ENCODE assay signal across 2 fruit fly cellular contexts in the genomic region with DNA sequence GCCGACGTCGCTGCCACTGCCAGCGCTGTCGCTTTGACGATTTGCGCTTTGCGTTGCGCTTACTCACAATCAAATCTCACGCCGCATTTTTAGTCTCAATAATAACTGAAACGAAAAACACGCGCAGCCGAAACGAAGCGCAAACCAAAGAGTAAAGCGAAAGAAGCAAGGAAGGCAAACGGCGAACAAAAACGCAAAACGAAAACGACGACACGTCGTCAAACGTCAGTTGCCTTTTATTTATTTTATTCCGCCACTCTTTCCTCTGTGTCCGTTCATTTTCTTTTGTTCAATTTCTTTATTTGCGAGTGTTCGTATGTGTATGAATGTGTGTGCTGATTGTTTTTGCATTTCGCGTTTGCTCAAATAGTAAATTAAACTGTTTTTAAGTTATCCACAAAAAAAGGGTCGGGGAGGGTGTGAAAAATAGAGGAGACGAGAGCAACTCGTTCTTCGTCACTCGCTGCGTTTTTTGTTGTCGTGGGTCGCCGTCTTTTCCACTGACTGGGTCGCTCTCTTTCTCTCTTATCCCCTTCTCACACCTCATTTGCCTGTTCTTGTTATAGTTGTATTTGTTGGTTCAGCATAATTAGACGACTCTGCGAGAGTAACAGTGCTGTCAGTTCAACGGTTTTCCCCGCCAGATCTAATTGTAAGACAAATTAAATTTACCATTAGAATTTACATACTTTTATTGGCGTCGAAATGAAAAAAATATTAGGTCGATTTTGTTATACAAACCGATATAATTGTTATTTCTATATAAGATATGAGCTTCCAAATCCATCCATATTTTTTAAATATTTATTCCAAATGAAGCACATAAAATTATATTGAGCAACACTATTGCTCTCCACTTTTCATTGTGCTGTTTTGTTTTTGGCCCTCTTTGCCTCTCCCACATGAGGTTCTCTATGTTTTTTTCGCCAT.
TF ChIP-seq lines count a peak whose summit lies in the region.

No protein-coding gene starts in this region.

TF ChIP-seq in whole organism, embryonic, 481 proteins besides CTCF, POLR2A, EP300 and RAD21 (continued from another document and continues in another):
- peak; percentile 55 for TF ChIP-seq Fer2 (tag; optimal IDR thresholded peaks at IDR 0.05; lab: Kevin White, UChicago)
- peak; percentile 54 for TF ChIP-seq CG2116 (GFP tag; optimal IDR thresholded peaks at IDR 0.05; lab: Kevin White, UChicago)
- no peak for TF ChIP-seq ac (GFP tag; optimal IDR thresholded peaks at IDR 0.05; lab: Kevin White, UChicago)
- no peak for TF ChIP-seq jigr1 (GFP tag; IDR thresholded peaks at IDR 0.05; lab: Robert Waterston, UW)
- TF ChIP-seq tll (GFP tag; optimal IDR thresholded peaks at IDR 0.05; lab: Kevin White, UChicago) = no peak
- TF ChIP-seq Neu2 (GFP tag; optimal IDR thresholded peaks at IDR 0.05; lab: Kevin White, UChicago; ENCODE audit: borderline replicate concordance) = no peak
- TF ChIP-seq CG17568 (GFP tag; optimal IDR thresholded peaks at IDR 0.05; lab: Kevin White, UChicago) = peak; percentile 22
- peak; percentile 72 for TF ChIP-seq CG34376 (GFP tag; optimal IDR thresholded peaks at IDR 0.05; lab: Kevin White, UChicago)
- TF ChIP-seq Hsf (GFP tag; optimal IDR thresholded peaks at IDR 0.05; lab: Kevin White, UChicago) = peak; percentile 69
- peak; percentile 74 for TF ChIP-seq nmo (GFP tag; optimal IDR thresholded peaks at IDR 0.05; lab: Kevin White, UChicago)
- TF ChIP-seq CG8359 (GFP tag; optimal IDR thresholded peaks at IDR 0.05; lab: Kevin White, UChicago; ENCODE audit: borderline replicate concordance) = no peak
- no peak for TF ChIP-seq pzg (GFP tag; optimal IDR thresholded peaks at IDR 0.05; lab: Kevin White, UChicago)
- TF ChIP-seq CG10543 (GFP tag; optimal IDR thresholded peaks at IDR 0.05; lab: Kevin White, UChicago) = peak; percentile 88
- peak; percentile 66 for TF ChIP-seq Sox102F (GFP tag; optimal IDR thresholded peaks at IDR 0.05; lab: Kevin White, UChicago)
- TF ChIP-seq Jarid2 (GFP tag; optimal IDR thresholded peaks at IDR 0.05; lab: Kevin White, UChicago) = peak; percentile 36
- peak; percentile 47 for TF ChIP-seq Six4 (GFP tag; optimal IDR thresholded peaks at IDR 0.05; lab: Kevin White, UChicago)
- TF ChIP-seq salm (tag; optimal IDR thresholded peaks at IDR 0.05; lab: Kevin White, UChicago) = peak; percentile 51
- TF ChIP-seq maf-S (GFP tag; optimal IDR thresholded peaks at IDR 0.05; lab: Kevin White, UChicago) = no peak
- TF ChIP-seq Dbx (GFP tag; IDR thresholded peaks at IDR 0.05; lab: Robert Waterston, UW) = peak; percentile 87
- TF ChIP-seq CG7786 (GFP tag; optimal IDR thresholded peaks at IDR 0.05; lab: Kevin White, UChicago) = peak; percentile 57
- TF ChIP-seq CG9932 (GFP tag; IDR thresholded peaks at IDR 0.05; lab: Robert Waterston, UW) = peak; percentile 83
- peak; percentile 53 for TF ChIP-seq Ptx1 (GFP tag; IDR thresholded peaks at IDR 0.05; lab: Robert Waterston, UW)
- no peak for TF ChIP-seq CG4282 (GFP tag; optimal IDR thresholded peaks at IDR 0.05; lab: Kevin White, UChicago)
- no peak for TF ChIP-seq Doc3 (GFP tag; IDR thresholded peaks at IDR 0.05; lab: Robert Waterston, UW; ENCODE audit: partially characterized antibody)
- TF ChIP-seq ro (GFP tag; IDR thresholded peaks at IDR 0.05; lab: Robert Waterston, UW) = no peak
- TF ChIP-seq pros (GFP tag; optimal IDR thresholded peaks at IDR 0.05; lab: Kevin White, UChicago) = peak; percentile 94
- TF ChIP-seq knrl (GFP tag; IDR thresholded peaks at IDR 0.05; lab: Robert Waterston, UW; ENCODE audit: partially characterized antibody) = no peak
- peak; percentile 58 for TF ChIP-seq oc (tag; optimal IDR thresholded peaks at IDR 0.05; lab: Kevin White, UChicago)
- peak; percentile 83 for TF ChIP-seq CG10147 (GFP tag; optimal IDR thresholded peaks at IDR 0.05; lab: Kevin White, UChicago)
- TF ChIP-seq CG11085 (GFP tag; IDR thresholded peaks at IDR 0.05; lab: Robert Waterston, UW) = peak; percentile 52; the same call in 1 of the 2 replicates
- no peak for TF ChIP-seq CG18011 (GFP tag; optimal IDR thresholded peaks at IDR 0.05; lab: Kevin White, UChicago)
- no peak for TF ChIP-seq CG10431 (GFP tag; optimal IDR thresholded peaks at IDR 0.05; lab: Kevin White, UChicago)
- peak in 1 of 2 experiments; percentile 75 for TF ChIP-seq Hr51 (GFP tag; optimal IDR thresholded peaks at IDR 0.05; lab: Kevin White, UChicago)
- no peak for TF ChIP-seq Bdp1 (GFP tag; optimal IDR thresholded peaks at IDR 0.05; lab: Kevin White, UChicago)
- peak; percentile 88 for TF ChIP-seq Rfx (GFP tag; IDR thresholded peaks at IDR 0.05; lab: Robert Waterston, UW)
- TF ChIP-seq CG12299 (tag; optimal IDR thresholded peaks at IDR 0.05; lab: Kevin White, UChicago) = peak; percentile 76
- no peak for TF ChIP-seq sd (tag; optimal IDR thresholded peaks at IDR 0.05; lab: Kevin White, UChicago)
- TF ChIP-seq CG8478 (optimal IDR thresholded peaks at IDR 0.05; lab: Kevin White, UChicago) = no peak
- TF ChIP-seq YL-1 (GFP tag; optimal IDR thresholded peaks at IDR 0.05; lab: Kevin White, UChicago) = no peak
- TF ChIP-seq CG9876 (GFP tag; optimal IDR thresholded peaks at IDR 0.05; lab: Kevin White, UChicago) = no peak
- TF ChIP-seq CG3726 (GFP tag; IDR thresholded peaks at IDR 0.05; lab: Robert Waterston, UW) = no peak
- peak; percentile 74 for TF ChIP-seq CG7372 (GFP tag; IDR thresholded peaks at IDR 0.05; lab: Robert Waterston, UW)
- TF ChIP-seq gem (tag; optimal IDR thresholded peaks at IDR 0.05; lab: Kevin White, UChicago) = peak; percentile 87
- no peak for TF ChIP-seq Hr39 (optimal IDR thresholded peaks at IDR 0.05; lab: Kevin White, UChicago)
- peak; percentile 22 for TF ChIP-seq CG3065 (GFP tag; optimal IDR thresholded peaks at IDR 0.05; lab: Kevin White, UChicago)
- peak; percentile 58 for TF ChIP-seq mam (GFP tag; optimal IDR thresholded peaks at IDR 0.05; lab: Kevin White, UChicago)
- peak; percentile 74 for TF ChIP-seq CG18619 (GFP tag; optimal IDR thresholded peaks at IDR 0.05; lab: Kevin White, UChicago)
- peak; percentile 0 for TF ChIP-seq CG1603 (tag; optimal IDR thresholded peaks at IDR 0.05; lab: Kevin White, UChicago)
- peak; percentile 72 for TF ChIP-seq al (GFP tag; IDR thresholded peaks at IDR 0.05; lab: Robert Waterston, UW)
- TF ChIP-seq nerfin-1 (tag; optimal IDR thresholded peaks at IDR 0.05; lab: Kevin White, UChicago) = peak; percentile 47
- TF ChIP-seq ap (GFP tag; IDR thresholded peaks at IDR 0.05; lab: Robert Waterston, UW) = peak; percentile 41; the same call in 1 of the 2 replicates
- no peak for TF ChIP-seq CG17186 (GFP tag; optimal IDR thresholded peaks at IDR 0.05; lab: Kevin White, UChicago)
- 0 out of 3 replicates have a peak, but pooled peaks have one; percentile 40 for TF ChIP-seq H15 (GFP tag; IDR thresholded peaks at IDR 0.05; lab: Robert Waterston, UW)
- peak; percentile 75 for TF ChIP-seq CG6813 (GFP tag; optimal IDR thresholded peaks at IDR 0.05; lab: Kevin White, UChicago)
- TF ChIP-seq CG16813 (GFP tag; IDR thresholded peaks at IDR 0.05; lab: Robert Waterston, UW; ENCODE audit: partially characterized antibody) = no peak
- peak; percentile 79 for TF ChIP-seq CG12659 (GFP tag; optimal IDR thresholded peaks at IDR 0.05; lab: Kevin White, UChicago)
- no peak for TF ChIP-seq CG8765 (GFP tag; IDR thresholded peaks at IDR 0.05; lab: Robert Waterston, UW)
- no peak for TF ChIP-seq cato (GFP tag; optimal IDR thresholded peaks at IDR 0.05; lab: Kevin White, UChicago; ENCODE audit: borderline replicate concordance)
- no peak for TF ChIP-seq Ets97D (GFP tag; optimal IDR thresholded peaks at IDR 0.05; lab: Kevin White, UChicago)

TF ChIP-seq in whole organism, prepupa, 60 proteins besides CTCF, POLR2A, EP300 and RAD21 (continued from another document):
- peak; percentile 13 for TF ChIP-seq lz (GFP tag; optimal IDR thresholded peaks at IDR 0.05; lab: Kevin White, UChicago)
- TF ChIP-seq CG6854 (GFP tag; optimal IDR thresholded peaks at IDR 0.05; lab: Kevin White, UChicago) = peak; percentile 30
- no peak for TF ChIP-seq CG7368 (GFP tag; optimal IDR thresholded peaks at IDR 0.05; lab: Kevin White, UChicago)
- TF ChIP-seq CG6792 (GFP tag; optimal IDR thresholded peaks at IDR 0.05; lab: Kevin White, UChicago) = no peak
- no peak for TF ChIP-seq CG11762 (GFP tag; optimal IDR thresholded peaks at IDR 0.05; lab: Kevin White, UChicago; ENCODE audit: insufficient read depth)
- no peak for TF ChIP-seq vri (GFP tag; optimal IDR thresholded peaks at IDR 0.05; lab: Kevin White, UChicago)
- TF ChIP-seq Sox102F (GFP tag; optimal IDR thresholded peaks at IDR 0.05; lab: Kevin White, UChicago) = no peak
- TF ChIP-seq CG8319 (GFP tag; optimal IDR thresholded peaks at IDR 0.05; lab: Kevin White, UChicago) = no peak
- TF ChIP-seq Hr39 (GFP tag; optimal IDR thresholded peaks at IDR 0.05; lab: Kevin White, UChicago) = no peak
- peak; percentile 85 for TF ChIP-seq CG6163 (GFP tag; IDR thresholded peaks at IDR 0.05; lab: Robert Waterston, UW)
- peak; percentile 36 for TF ChIP-seq Ets96B (tag; optimal IDR thresholded peaks at IDR 0.05; lab: Kevin White, UChicago)
- TF ChIP-seq achi (GFP tag; optimal IDR thresholded peaks at IDR 0.05; lab: Kevin White, UChicago) = peak; percentile 32
- TF ChIP-seq Lpt (GFP tag; optimal IDR thresholded peaks at IDR 0.05; lab: Kevin White, UChicago) = peak; percentile 47
TF ChIP-seq in whole organism, prepupa: peak in this region for 32.
